Worm (Caenorhabditis elegans) whole organism, L4/young adult: ENCODE measurements around the gene B0001.7.
"Not testable (repeated sequence)": the region's sequence is repeated elsewhere in the genome, so short reads cannot be mapped to it uniquely, and the experiment has no call there.

Experiments used
- W03F9.2 ChIP-seq: fragments of 150-350 bp; optimal IDR thresholded peaks from 2 replicates; lab custom pipeline; 2014; ENCODE audit warnings: missing biosample characterization, missing genetic modification characterization
- dao-5 ChIP-seq: sonication (generic microtip); optimal IDR thresholded peaks from 2 replicates; lab custom pipeline; 2016; ENCODE audit warnings: missing genotype, missing genetic modification characterization, moderate library complexity, missing compliant biosample characterization
- him-1 ChIP-seq: sonication (generic microtip); optimal IDR thresholded peaks from 2 replicates; lab custom pipeline; 2016; ENCODE audit warnings: missing genotype, missing genetic modification reagents, missing genetic modification characterization, missing compliant biosample characterization

Gene B0001.7

ce11 chrIV:12154195-12154677, at the start of gene B0001.7:
Gene B0001.7, minus strand, starts transcription at chrIV:12154245.
- TF ChIP-seq dao-5, result no peak
- no peak for TF ChIP-seq W03F9.2 (tag; lab: Kevin White, UChicago)
- no peak for TF ChIP-seq him-1 (tag; lab: Kevin White, UChicago)

ce11 chrIV:12202949-12203348, 48.9 kb upstream of the B0001.7 start, which contains the start of gene F35G2.1:
Gene F35G2.1, plus strand, starts transcription at chrIV:12203249.
- TF ChIP-seq dao-5 (no peak), him-1 (tag; lab: Kevin White, UChicago) (no peak), W03F9.2 (tag; lab: Kevin White, UChicago) (no peak)

ce11 chrIV:12202000-12202399, 48.0 kb upstream of the B0001.7 start:
- TF ChIP-seq W03F9.2 (tag; lab: Kevin White, UChicago), result no peak
- TF ChIP-seq dao-5, result no peak
- TF ChIP-seq him-1 (tag; lab: Kevin White, UChicago), result no peak

ce11 chrIV:12200812-12201211, 46.8 kb upstream of the B0001.7 start:
- TF ChIP-seq him-1 (tag; lab: Kevin White, UChicago), result no peak
- no peak for TF ChIP-seq W03F9.2 (tag; lab: Kevin White, UChicago)
- TF ChIP-seq dao-5, result no peak

ce11 chrIV:12199538-12200158, 45.6 kb upstream of the B0001.7 start:
- TF ChIP-seq him-1 (tag; lab: Kevin White, UChicago), result no peak

- TF ChIP-seq W03F9.2 (tag; lab: Kevin White, UChicago) (no peak), him-1 (tag; lab: Kevin White, UChicago) (no peak), dao-5 (no peak)
Observed at ce11 chrIV:12198816-12199215, 44.8 kb upstream of the B0001.7 start.

ce11 chrIV:12197679-12198078, 43.6 kb upstream of the B0001.7 start:
- TF ChIP-seq him-1 (tag; lab: Kevin White, UChicago), result no peak
- TF ChIP-seq dao-5, result no peak
- no peak for TF ChIP-seq W03F9.2 (tag; lab: Kevin White, UChicago)

ce11 chrIV:12196608-12197007, 42.6 kb upstream of the B0001.7 start:
- no peak for TF ChIP-seq him-1 (tag; lab: Kevin White, UChicago)
- TF ChIP-seq dao-5, result no peak
- no peak for TF ChIP-seq W03F9.2 (tag; lab: Kevin White, UChicago)

- TF ChIP-seq W03F9.2 (tag; lab: Kevin White, UChicago) (peak; percentile 12), him-1 (tag; lab: Kevin White, UChicago) (no peak), dao-5 (no peak)
Observed at ce11 chrIV:12194668-12195067, 40.6 kb upstream of the B0001.7 start.

- TF ChIP-seq W03F9.2 (tag; lab: Kevin White, UChicago), result no peak
- TF ChIP-seq him-1 (tag; lab: Kevin White, UChicago), result no peak
- no peak for TF ChIP-seq dao-5
Observed at ce11 chrIV:12193338-12193737, 39.3 kb upstream of the B0001.7 start.

- no peak for TF ChIP-seq W03F9.2 (tag; lab: Kevin White, UChicago)
- TF ChIP-seq him-1 (tag; lab: Kevin White, UChicago), result no peak
- TF ChIP-seq dao-5, result no peak
Observed at ce11 chrIV:12192104-12192763, 38.2 kb upstream of the B0001.7 start.

- TF ChIP-seq him-1 (tag; lab: Kevin White, UChicago); W03F9.2 (tag; lab: Kevin White, UChicago); dao-5: not testable (repeated sequence)
Observed at ce11 chrIV:12178235-12178634, 24.2 kb upstream of the B0001.7 start, which contains the start of gene nlr-1. Gene nlr-1, minus strand, starts transcription at chrIV:12178335.

- TF ChIP-seq dao-5, result no peak
- TF ChIP-seq him-1 (tag; lab: Kevin White, UChicago), result no peak
- TF ChIP-seq W03F9.2 (tag; lab: Kevin White, UChicago), result no peak
Observed at ce11 chrIV:12167944-12168343, 13.9 kb upstream of the B0001.7 start, which contains the start of gene F20B10.3. Gene F20B10.3, plus strand, starts transcription at chrIV:12168244.

ce11 chrIV:12165432-12166078, 11.5 kb upstream of the B0001.7 start:
- TF ChIP-seq W03F9.2 (tag; lab: Kevin White, UChicago), result no peak
- TF ChIP-seq dao-5, result no peak
- no peak for TF ChIP-seq him-1 (tag; lab: Kevin White, UChicago)
